Worm (Caenorhabditis elegans) whole organism, L2 larva: ENCODE measurements around the gene F14E5.8.

Experiments used
- C34F6.9 ChIP-seq: fragments of 150-350 bp; optimal IDR thresholded peaks from 2 replicates; lab custom pipeline; 2014; ENCODE audit warnings: missing biosample characterization, missing genetic modification characterization
- F13H6.1 ChIP-seq: sonication (generic microtip); optimal IDR thresholded peaks from 2 replicates; lab custom pipeline; 2016; ENCODE audit warnings: missing genetic modification characterization, missing compliant biosample characterization
- R02D3.7 ChIP-seq: fragments of 150-350 bp; optimal IDR thresholded peaks from 2 replicates; lab custom pipeline; 2014; ENCODE audit warnings: missing biosample characterization, missing genetic modification characterization
- ZK546.5 ChIP-seq: sonication (generic microtip); optimal IDR thresholded peaks from 2 replicates; lab custom pipeline; 2017; ENCODE audit warnings: missing biosample characterization, missing genetic modification characterization
- alr-1 ChIP-seq: fragments of 150-350 bp; optimal IDR thresholded peaks from 2 replicates; lab custom pipeline; 2014; ENCODE audit warnings: missing biosample characterization, missing genetic modification characterization
- ama-1 ChIP-seq: fragments of 150-350 bp; optimal IDR thresholded peaks from 2 replicates; lab custom pipeline; 2018; ENCODE audit warnings: inconsistent platforms
- ceh-16 ChIP-seq: fragments of 150-350 bp; optimal IDR thresholded peaks from 2 replicates; lab custom pipeline; 2014; ENCODE audit warnings: missing biosample characterization, missing genetic modification characterization
- egl-27 ChIP-seq: sonication (generic microtip); optimal IDR thresholded peaks from 3 replicates; lab custom pipeline; 2017; ENCODE audit warnings: missing biosample characterization, missing genetic modification reagents, missing genetic modification characterization
- elt-1 ChIP-seq: fragments of 150-350 bp; optimal IDR thresholded peaks from 2 replicates; lab custom pipeline; 2014; ENCODE audit warnings: missing biosample characterization, missing genetic modification characterization
- fos-1 ChIP-seq: fragments of 150-350 bp; optimal IDR thresholded peaks from 2 replicates; lab custom pipeline; 2014; ENCODE audit warnings: missing biosample characterization, missing genetic modification characterization
- gmeb-1 ChIP-seq: fragments of 150-350 bp; optimal IDR thresholded peaks from 2 replicates; lab custom pipeline; 2014; ENCODE audit warnings: missing biosample characterization, missing genetic modification characterization
- lin-11 ChIP-seq: fragments of 150-350 bp; sonication (generic microtip); optimal IDR thresholded peaks from 2 replicates; lab custom pipeline; 2014; ENCODE audit warnings: missing biosample characterization, missing genetic modification characterization, inconsistent platforms, mixed read lengths
- lin-39 ChIP-seq: fragments of 150-350 bp; optimal IDR thresholded peaks from 2 replicates; lab custom pipeline; 2014; ENCODE audit warnings: missing biosample characterization, missing genetic modification reagents, missing genetic modification characterization
- lsy-2 ChIP-seq, 2 experiments: fragments of 150-350 bp in 1 of 2; sonication (generic microtip) in 1 of 2; optimal IDR thresholded peaks; 2 replicates each; lab custom pipeline; 2014 to 2017; ENCODE audit warnings: missing biosample characterization in 2 of 2, missing genetic modification characterization in 2 of 2
- mab-5 ChIP-seq: fragments of 150-350 bp; optimal IDR thresholded peaks from 2 replicates; lab custom pipeline; 2014; ENCODE audit warnings: missing biosample characterization, missing genetic modification characterization
- mbf-1 ChIP-seq: sonication (generic microtip); optimal IDR thresholded peaks from 2 replicates; lab custom pipeline; 2017; ENCODE audit warnings: missing biosample characterization, missing genetic modification characterization
- mdl-1 ChIP-seq, 2 experiments: fragments of 150-350 bp in 1 of 2; sonication (generic microtip) in 1 of 2; optimal IDR thresholded peaks; 2 replicates each; lab custom pipeline; 2017; ENCODE audit warnings: missing biosample characterization in 2 of 2, missing genetic modification characterization in 2 of 2
- nhr-10 ChIP-seq: sonication (generic microtip); optimal IDR thresholded peaks from 2 replicates; lab custom pipeline; 2017; ENCODE audit warnings: missing biosample characterization, missing genetic modification characterization
- nhr-12 ChIP-seq: fragments of 150-350 bp; optimal IDR thresholded peaks from 2 replicates; lab custom pipeline; 2014; ENCODE audit warnings: missing biosample characterization, missing genetic modification characterization
- nhr-21 ChIP-seq: fragments of 150-350 bp; optimal IDR thresholded peaks from 2 replicates; lab custom pipeline; 2014; ENCODE audit warnings: missing biosample characterization, missing genetic modification characterization
- nhr-237 ChIP-seq: fragments of 150-350 bp; optimal IDR thresholded peaks from 2 replicates; lab custom pipeline; 2014; ENCODE audit warnings: missing biosample characterization, missing genetic modification characterization
- nhr-25 ChIP-seq: fragments of 150-350 bp; sonication (generic microtip); optimal IDR thresholded peaks from 3 replicates; lab custom pipeline; 2014; ENCODE audit warnings: missing biosample characterization, missing genetic modification characterization
- nhr-6 ChIP-seq: fragments of 150-350 bp; optimal IDR thresholded peaks from 2 replicates; lab custom pipeline; 2014; ENCODE audit warnings: missing biosample characterization, missing genetic modification characterization
- nhr-77 ChIP-seq: fragments of 150-350 bp; optimal IDR thresholded peaks from 2 replicates; lab custom pipeline; 2014; ENCODE audit warnings: missing biosample characterization, missing genetic modification characterization
- sem-4 ChIP-seq: fragments of 150-350 bp; optimal IDR thresholded peaks from 2 replicates; lab custom pipeline; 2014; ENCODE audit warnings: missing biosample characterization, missing genetic modification reagents, missing genetic modification characterization
- sma-9 ChIP-seq, 2 experiments: fragments of 150-350 bp in 1 of 2; sonication (generic microtip) in 1 of 2; optimal IDR thresholded peaks; 2 replicates each; lab custom pipeline; 2014 to 2016; ENCODE audit warnings: missing genetic modification characterization in 2 of 2, mild to moderate bottlenecking in 1 of 2, missing biosample characterization in 1 of 2, missing compliant biosample characterization in 1 of 2, missing genetic modification reagents in 1 of 2, moderate library complexity in 1 of 2
- unc-39 ChIP-seq: fragments of 150-350 bp; optimal IDR thresholded peaks from 2 replicates; lab custom pipeline; 2014; ENCODE audit warnings: missing biosample characterization, missing genetic modification characterization
- unc-55 ChIP-seq: fragments of 150-350 bp; sonication (generic microtip); optimal IDR thresholded peaks from 3 replicates; lab custom pipeline; 2014; ENCODE audit warnings: missing biosample characterization, missing genetic modification reagents, missing genetic modification characterization
- zag-1 ChIP-seq: fragments of 150-350 bp; optimal IDR thresholded peaks from 2 replicates; lab custom pipeline; 2014; ENCODE audit warnings: missing biosample characterization, missing genetic modification characterization
- ztf-1 ChIP-seq: fragments of 200-800 bp; sonication (Bioruptor generic); conservative IDR thresholded peaks from 2 replicates; pipeline ENCODE4 v1.3.6; 2022; ENCODE audit warnings: missing genetic modification characterization, missing compliant biosample characterization
- ztf-11 ChIP-seq: sonication (generic microtip); optimal IDR thresholded peaks from 2 replicates; lab custom pipeline; 2017; ENCODE audit warnings: missing biosample characterization, missing genetic modification characterization
- ztf-4 ChIP-seq: fragments of 150-350 bp; optimal IDR thresholded peaks from 2 replicates; lab custom pipeline; 2014; ENCODE audit warnings: missing biosample characterization, missing genetic modification characterization

F14E5.8 gene

ce11 chrII:8405303-8405702, 14.6 kb upstream of the F14E5.8 start, which contains the start of gene ubc-24:
Gene ubc-24 (plus strand): TSS chrII:8405603.
- TF ChIP-seq F13H6.1 (tag; lab: Kevin White, UChicago) (no peak), unc-55 (no peak), C34F6.9 (tag; lab: Kevin White, UChicago) (no peak), lin-39 (tag; lab: Kevin White, UChicago) (no peak), nhr-25 (tag; lab: Kevin White, UChicago) (no peak), mbf-1 (no peak), ztf-11 (tag; lab: Kevin White, UChicago) (no peak), nhr-77 (no peak), mdl-1 (tag; optimal IDR thresholded peaks at IDR 0.05; lab: Kevin White, UChicago) (no peak), unc-39 (tag; lab: Kevin White, UChicago) (no peak), nhr-10 (tag; lab: Kevin White, UChicago) (no peak), lin-11 (no peak)

DNA sequence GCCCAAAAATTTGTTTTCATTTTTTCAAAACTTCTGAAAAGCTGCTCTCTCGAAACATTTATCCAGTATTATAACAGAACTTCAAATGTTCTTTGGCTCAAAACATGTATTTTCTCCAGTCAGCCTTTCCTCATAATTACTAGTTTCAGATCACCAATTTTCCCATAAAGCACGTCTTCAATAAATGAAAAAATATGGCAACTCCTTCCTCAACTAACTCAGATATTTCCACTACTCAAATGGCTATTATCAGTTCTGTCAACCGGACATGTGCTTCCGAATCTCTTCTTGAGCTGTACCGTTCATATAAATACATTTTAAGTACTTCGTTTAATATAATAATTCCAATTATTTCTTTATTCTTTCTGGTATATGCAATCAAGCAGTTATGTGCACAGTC, 12.4 kb upstream of the F14E5.8 start, which contains the start of gene sra-13:
sra-13 (plus strand) TSS at position 195 of the 400 bp plus-strand sequence.
- TF ChIP-seq alr-1 (no peak), nhr-6 (tag; lab: Kevin White, UChicago) (no peak), unc-39 (tag; lab: Kevin White, UChicago) (no peak), egl-27 (tag; lab: Kevin White, UChicago) (no peak), mdl-1 (tag; optimal IDR thresholded peaks at IDR 0.05; lab: Kevin White, UChicago) (no peak), nhr-12 (no peak), ztf-1 (GFP tag; lab: Robert Waterston, UW) (no peak), sma-9 (GFP tag; optimal IDR thresholded peaks at IDR 0.05; lab: Kevin White, UChicago) (no peak), sma-9 (tag; optimal IDR thresholded peaks at IDR 0.05; lab: Kevin White, UChicago) (no peak), C34F6.9 (tag; lab: Kevin White, UChicago) (no peak), ztf-4 (no peak)
- TF ChIP-seq, all 48 proteins: peak for 0

DNA sequence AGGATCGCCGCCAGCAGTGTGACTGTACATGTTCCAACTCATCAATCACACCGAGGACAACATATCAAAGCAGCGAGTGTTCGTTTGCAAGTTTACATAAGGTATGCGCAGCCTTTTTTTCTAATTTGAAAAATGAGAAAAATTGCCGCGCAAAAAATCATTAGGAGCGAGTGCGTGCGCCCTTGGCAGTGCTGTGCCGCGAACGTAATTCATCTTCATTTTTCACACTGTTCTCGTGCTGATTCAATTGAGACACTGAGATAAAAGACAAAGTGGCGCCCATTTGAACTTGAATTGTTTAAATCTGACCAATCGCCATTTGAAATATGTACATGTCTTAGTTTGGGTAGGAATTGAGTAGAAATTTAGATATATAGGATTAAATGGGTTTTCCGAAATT, 10.4 kb upstream of the F14E5.8 start:
- TF ChIP-seq mab-5 (tag; lab: Kevin White, UChicago), result no peak
- TF ChIP-seq sem-4 (tag; lab: Kevin White, UChicago), result peak; percentile 28

- TF ChIP-seq nhr-12 (no peak), lin-11 (no peak), ama-1 (lab: Kevin White, UChicago) (no peak), lsy-2 (tag; optimal IDR thresholded peaks at IDR 0.05; lab: Kevin White, UChicago) (no peak), lin-39 (tag; lab: Kevin White, UChicago) (no peak), F13H6.1 (tag; lab: Kevin White, UChicago) (no peak), elt-1 (tag; lab: Kevin White, UChicago) (no peak), gmeb-1 (tag; lab: Kevin White, UChicago) (no peak)
These were observed 8.9 kb upstream of the F14E5.8 start for ce11 chrII:8411002-8411401.

- TF ChIP-seq F13H6.1 (tag; lab: Kevin White, UChicago) (no peak), nhr-21 (no peak), mab-5 (tag; lab: Kevin White, UChicago) (no peak), mbf-1 (no peak), ceh-16 (peak; percentile 7), ztf-4 (no peak), ztf-11 (tag; lab: Kevin White, UChicago) (no peak), zag-1 (no peak), egl-27 (tag; lab: Kevin White, UChicago) (no peak), nhr-12 (no peak), nhr-6 (tag; lab: Kevin White, UChicago) (no peak), ZK546.5 (no peak), nhr-237 (tag; lab: Kevin White, UChicago) (no peak), R02D3.7 (tag; lab: Kevin White, UChicago) (no peak), nhr-25 (tag; lab: Kevin White, UChicago) (no peak), mdl-1 (tag; optimal IDR thresholded peaks at IDR 0.05; lab: Kevin White, UChicago) (no peak), lsy-2 (tag; optimal IDR thresholded peaks at IDR 0.05; lab: Kevin White, UChicago) (no peak), gmeb-1 (tag; lab: Kevin White, UChicago) (no peak), unc-55 (no peak), fos-1 (peak; percentile 51), sma-9 (GFP tag; optimal IDR thresholded peaks at IDR 0.05; lab: Kevin White, UChicago) (peak; percentile 30), sma-9 (tag; optimal IDR thresholded peaks at IDR 0.05; lab: Kevin White, UChicago) (no peak), lin-39 (tag; lab: Kevin White, UChicago) (no peak)
These were observed 7.7 kb upstream of the F14E5.8 start, which contains the start of gene efl-3 for ce11 chrII:8412061-8412721. Gene efl-3 (plus strand): TSS chrII:8412671.
